Worm (Caenorhabditis elegans): Measurements from ENCODE around the gene H40L08.7.

DNA sequence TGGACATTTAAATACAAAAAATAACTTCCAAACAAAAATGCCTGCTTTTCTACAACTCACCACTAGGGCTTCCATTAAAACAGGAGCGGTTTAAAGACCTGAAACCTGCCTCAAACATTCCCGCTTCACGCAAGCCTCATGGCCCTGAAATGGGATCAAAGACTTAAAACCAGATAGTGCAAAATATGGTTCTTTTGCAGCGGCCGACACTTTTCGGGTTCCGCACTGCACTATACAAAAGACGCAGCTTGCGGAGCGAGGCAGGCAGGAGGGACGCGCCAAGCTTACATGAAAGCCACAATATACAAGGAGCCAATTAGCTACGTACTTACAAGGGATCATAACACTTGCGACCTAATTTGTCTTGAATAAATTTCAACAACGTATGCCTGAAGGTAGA is 4.1 kb downstream of the H40L08.7 start:
- TF ChIP-seq nhr-237 (tag; optimal IDR thresholded peaks at IDR 0.05) (no peak), snpc-4 (tag; optimal IDR thresholded peaks at IDR 0.05) (no peak), elt-3 (tag; optimal IDR thresholded peaks at IDR 0.05) (no peak)
